Worm (Caenorhabditis elegans) whole organism, early embryonic: ENCODE results near the gene F11A5.18.

Experiments
- B0310.2 ChIP-seq: sonication (generic microtip); optimal IDR thresholded peaks from 2 replicates; lab custom pipeline; 2016; ENCODE audit warnings: mild to moderate bottlenecking, missing genetic modification characterization, missing compliant biosample characterization
- F13C5.2 ChIP-seq: sonication (generic microtip); optimal IDR thresholded peaks from 2 replicates; lab custom pipeline; 2017; ENCODE audit warnings: mild to moderate bottlenecking, missing genetic modification characterization, inconsistent platforms, missing compliant biosample characterization
- aly-1 ChIP-seq: sonication (generic microtip); optimal IDR thresholded peaks from 2 replicates; lab custom pipeline; 2016; ENCODE audit warnings: missing genetic modification characterization, missing compliant biosample characterization
- ama-1 ChIP-seq: fragments of 150-350 bp; optimal IDR thresholded peaks from 2 replicates; lab custom pipeline; 2014
- ceh-36 ChIP-seq: sonication (generic microtip); optimal IDR thresholded peaks from 2 replicates; lab custom pipeline; 2016; ENCODE audit warnings: missing genetic modification characterization, inconsistent platforms, missing compliant biosample characterization
- flt-1 ChIP-seq: fragments of 200-800 bp; sonication (Bioruptor generic); IDR thresholded peaks from 2 replicates; pipeline ENCODE4 v1.3.6; 2022; ENCODE audit warnings: missing genetic modification characterization, missing compliant biosample characterization
- hnd-1 ChIP-seq: sonication (generic microtip); optimal IDR thresholded peaks from 2 replicates; lab custom pipeline; 2016; ENCODE audit warnings: missing genetic modification characterization, missing compliant biosample characterization
- pes-1 ChIP-seq: fragments of 200-800 bp; sonication (Bioruptor generic); IDR thresholded peaks from 2 replicates; pipeline ENCODE4 v1.3.6; 2022; ENCODE audit warnings: missing genetic modification reagents, missing genetic modification characterization, missing compliant biosample characterization
- tbx-37 ChIP-seq: fragments of 200-800 bp; sonication (Bioruptor generic); conservative IDR thresholded peaks from 2 replicates; pipeline ENCODE4 v1.3.6; 2022; ENCODE audit warnings: missing genetic modification reagents, missing genetic modification characterization, missing compliant biosample characterization

ce11 chrV:16192114-16192513 is 10.6 kb upstream of the F11A5.18 start, which contains the start of gene srh-279:
- no peak for TF ChIP-seq ama-1 (lab: Kevin White, UChicago)
- no peak for TF ChIP-seq tbx-37 (GFP tag; lab: Robert Waterston, UW)
- no peak for TF ChIP-seq flt-1 (GFP tag; lab: Robert Waterston, UW)
- no peak for TF ChIP-seq pes-1 (GFP tag; lab: Robert Waterston, UW)
- TF ChIP-seq F13C5.2: no peak
- TF ChIP-seq hnd-1 (tag; lab: Kevin White, UChicago): no peak
- no peak for TF ChIP-seq ceh-36 (tag; lab: Kevin White, UChicago)
- TF ChIP-seq aly-1 (tag; lab: Kevin White, UChicago): no peak
- no peak for TF ChIP-seq B0310.2 (tag; lab: Kevin White, UChicago)
